Worm (Caenorhabditis elegans) whole organism, young adult: Measurements from ENCODE around the gene gtf-2F1.

Experiments used
- hmg-1.2 ChIP-seq: fragments of 200-800 bp; sonication (Bioruptor generic); IDR thresholded peaks from 2 replicates; pipeline ENCODE4 v1.3.6; 2022; ENCODE audit warnings: missing genetic modification reagents, missing genetic modification characterization, missing compliant biosample characterization
- tlf-1 ChIP-seq: fragments of 200-800 bp; sonication (Bioruptor generic); optimal IDR thresholded peaks from 2 replicates; lab custom pipeline; 2018; ENCODE audit warnings: mild to moderate bottlenecking, missing genetic modification characterization, missing compliant biosample characterization
- unc-130 ChIP-seq: sonication (generic microtip); optimal IDR thresholded peaks from 2 replicates; lab custom pipeline; 2016; ENCODE audit warnings: missing genetic modification reagents, missing genetic modification characterization, missing compliant biosample characterization

ce11 chrII:4291799-4292198, 9.6 kb upstream of the gtf-2F1 start:
- TF ChIP-seq hmg-1.2 (GFP tag; lab: Robert Waterston, UW) (no peak), unc-130 (GFP tag; lab: Kevin White, UChicago) (no peak), tlf-1 (GFP tag; lab: Kevin White, UChicago) (no peak)
